Worm (Caenorhabditis elegans) whole organism, L4 larva: Measurements from ENCODE around the gene M04D8.7.

Experiments
- aly-2 ChIP-seq: sonication (generic microtip); optimal IDR thresholded peaks from 2 replicates; lab custom pipeline; 2018; ENCODE audit warnings: missing biosample characterization, missing genetic modification characterization
- arid-1 ChIP-seq: fragments of 200-800 bp; sonication (Bioruptor generic); conservative IDR thresholded peaks from 2 replicates; pipeline ENCODE4 v1.3.6; 2022; ENCODE audit warnings: missing genetic modification reagents, missing genetic modification characterization, missing compliant biosample characterization
- ceh-82 ChIP-seq: sonication (generic microtip); optimal IDR thresholded peaks from 2 replicates; lab custom pipeline; 2017; ENCODE audit warnings: missing biosample characterization, missing genetic modification characterization
- jun-1 ChIP-seq: fragments of 150-350 bp; optimal IDR thresholded peaks from 2 replicates; lab custom pipeline; 2014; ENCODE audit warnings: missing biosample characterization, missing genetic modification reagents, missing genetic modification characterization
- nhr-237 ChIP-seq: sonication (generic microtip); optimal IDR thresholded peaks from 2 replicates; lab custom pipeline; 2017; ENCODE audit warnings: missing biosample characterization, missing genetic modification characterization
- nhr-48 ChIP-seq: sonication (generic microtip); optimal IDR thresholded peaks from 2 replicates; lab custom pipeline; 2016; ENCODE audit warnings: mild to moderate bottlenecking, missing genetic modification characterization, missing compliant biosample characterization
- nhr-77 ChIP-seq: fragments of 150-350 bp; optimal IDR thresholded peaks from 2 replicates; lab custom pipeline; 2014; ENCODE audit warnings: missing biosample characterization, missing genetic modification characterization
- unc-39 ChIP-seq: sonication (generic microtip); optimal IDR thresholded peaks from 2 replicates; lab custom pipeline; 2017; ENCODE audit warnings: missing biosample characterization, missing genetic modification characterization
- unc-62 ChIP-seq, 3 experiments: fragments of 150-350 bp in 1 of 3; sonication (generic microtip); optimal IDR thresholded peaks in 2 of 3; peaks in 1 of 3; 1 replicate in 1 of 3; 2 replicates in 2 of 3; lab custom pipeline; 2014 to 2017; ENCODE audit warnings: missing biosample characterization in 3 of 3, missing genetic modification characterization in 3 of 3, missing genetic modification reagents in 3 of 3, missing genotype in 1 of 3
- vab-7 ChIP-seq: fragments of 200-800 bp; sonication (Bioruptor generic); IDR thresholded peaks from 2 replicates; pipeline ENCODE4 v1.3.6; 2022; ENCODE audit warnings: missing genetic modification reagents, missing genetic modification characterization, missing compliant biosample characterization
- zip-2 ChIP-seq: fragments of 150-350 bp; optimal IDR thresholded peaks from 2 replicates; lab custom pipeline; 2014; ENCODE audit warnings: missing biosample characterization, missing genetic modification characterization

DNA sequence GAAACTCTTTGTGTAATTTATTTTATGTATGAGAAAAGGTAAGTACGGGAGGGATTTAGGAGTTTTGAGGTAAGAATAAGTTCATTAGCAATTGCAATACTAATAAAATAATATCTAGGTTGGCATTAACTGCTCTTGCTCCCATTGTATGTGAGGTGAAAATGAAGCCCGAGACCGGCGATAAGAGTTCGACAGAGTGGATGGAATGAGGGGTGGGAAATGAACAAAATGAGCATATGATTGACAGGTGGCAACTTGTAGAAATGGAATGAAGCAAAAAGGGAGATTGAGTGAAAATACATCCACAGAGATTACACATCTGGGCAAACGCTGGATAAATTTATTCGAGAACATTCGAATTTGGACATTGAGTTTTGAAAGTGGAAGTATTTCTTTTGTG, 41.5 kb downstream of the M04D8.7 start:
- TF ChIP-seq ceh-82 (tag; lab: Kevin White, UChicago) (no peak), unc-62 (GFP tag; optimal IDR thresholded peaks at IDR 0.05 in 1 of 2; lab: Kevin White, UChicago) (no peak), unc-62 (tag; optimal IDR thresholded peaks at IDR 0.05; lab: Kevin White, UChicago) (no peak), nhr-48 (tag; lab: Kevin White, UChicago) (no peak), zip-2 (tag; lab: Kevin White, UChicago) (no peak), nhr-77 (no peak), unc-39 (tag; lab: Kevin White, UChicago) (no peak), nhr-237 (tag; lab: Kevin White, UChicago) (no peak), arid-1 (no peak), aly-2 (tag; lab: Kevin White, UChicago) (no peak), jun-1 (tag; lab: Kevin White, UChicago) (no peak), vab-7 (GFP tag; lab: Robert Waterston, UW) (no peak)
